Fruit fly (Drosophila melanogaster): ENCODE data around the gene CG3061.

CG3061 gene

DNA sequence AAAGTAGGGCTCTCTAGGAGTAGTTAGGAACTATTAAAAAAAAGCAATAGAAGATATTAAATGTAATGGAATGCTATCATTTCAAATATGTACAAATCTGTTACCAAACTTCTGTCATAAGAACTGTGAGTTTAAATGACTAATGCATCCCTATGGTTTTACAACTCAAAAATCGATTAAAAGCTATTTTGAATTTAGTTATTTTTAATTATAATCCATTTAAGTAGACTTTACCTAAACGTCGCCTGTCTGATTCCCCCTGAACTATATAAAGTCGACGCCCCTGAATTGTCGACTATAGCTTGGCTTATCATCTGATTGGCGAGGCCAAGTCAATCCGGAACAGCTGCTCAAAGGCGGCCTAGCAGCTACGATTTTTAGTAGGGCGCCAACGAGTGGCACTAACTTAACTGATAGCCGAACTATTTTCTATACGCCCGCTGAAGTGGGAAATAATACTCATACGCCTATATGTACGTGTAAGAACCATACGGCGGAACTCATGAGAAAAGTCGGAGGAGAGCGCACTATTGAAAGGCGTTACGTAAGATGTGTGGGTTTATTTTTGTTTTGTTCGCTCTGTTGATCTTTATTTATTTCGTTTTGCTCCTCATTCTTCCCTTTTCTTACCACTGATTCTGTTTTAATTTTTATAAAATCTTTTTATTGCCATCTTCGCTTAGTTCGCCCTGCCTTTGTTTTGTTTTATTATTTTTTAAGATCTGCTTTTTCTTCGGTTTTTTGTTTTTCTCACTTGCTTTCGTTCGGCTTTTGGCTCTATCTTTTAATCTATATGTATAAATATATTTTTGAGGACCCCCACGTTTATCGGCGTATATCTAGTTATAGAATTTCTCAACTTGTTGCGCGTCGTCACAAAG is 30.1 kb downstream of the CG3061 start (continued):
- peak; percentile 62 for TF ChIP-seq OdsH (GFP tag; optimal IDR thresholded peaks at IDR 0.05)
- TF ChIP-seq CG15336 (GFP tag; IDR thresholded peaks at IDR 0.05): 0 out of 2 replicates have a peak, but pooled peaks have one; percentile 19
- TF ChIP-seq dac (GFP tag; optimal IDR thresholded peaks at IDR 0.05): no peak
- peak; percentile 67 for TF ChIP-seq acj6 (GFP tag; optimal IDR thresholded peaks at IDR 0.05)
- TF ChIP-seq CG10631 (GFP tag; optimal IDR thresholded peaks at IDR 0.05): peak; percentile 60
- TF ChIP-seq CG8632 (GFP tag; optimal IDR thresholded peaks at IDR 0.05): peak; percentile 73
- TF ChIP-seq pdm3 (GFP tag; optimal IDR thresholded peaks at IDR 0.05): peak; percentile 71
- peak; percentile 60 for TF ChIP-seq topi (GFP tag; optimal IDR thresholded peaks at IDR 0.05)
- TF ChIP-seq esn (GFP tag; optimal IDR thresholded peaks at IDR 0.05): peak; percentile 51
- no peak for TF ChIP-seq vri (GFP tag; optimal IDR thresholded peaks at IDR 0.05)
- peak; percentile 46 for TF ChIP-seq Sox102F (GFP tag; optimal IDR thresholded peaks at IDR 0.05)
- TF ChIP-seq Eip78C (GFP tag): peak; percentile 93
- TF ChIP-seq dsx (GFP tag; optimal IDR thresholded peaks at IDR 0.05; ENCODE audit: poor library complexity, severe bottlenecking): peak; percentile 45
- peak; percentile 48 for TF ChIP-seq cyc (GFP tag; optimal IDR thresholded peaks at IDR 0.05)
- peak; percentile 76 for TF ChIP-seq spab (GFP tag; optimal IDR thresholded peaks at IDR 0.05)
- peak; percentile 61 for TF ChIP-seq CG31627 (GFP tag; optimal IDR thresholded peaks at IDR 0.05)
- TF ChIP-seq CG11902 (GFP tag; optimal IDR thresholded peaks at IDR 0.05): peak; percentile 71
- TF ChIP-seq Hr38 (GFP tag; optimal IDR thresholded peaks at IDR 0.05): no peak
- peak; percentile 90 for TF ChIP-seq fd59A (GFP tag; optimal IDR thresholded peaks at IDR 0.05)
- peak; percentile 52 for TF ChIP-seq Smox (GFP tag; optimal IDR thresholded peaks at IDR 0.05)
- TF ChIP-seq Blimp-1 (GFP tag; optimal IDR thresholded peaks at IDR 0.05): peak; percentile 17
- peak; percentile 25 for TF ChIP-seq CG7368 (GFP tag; optimal IDR thresholded peaks at IDR 0.05)
- no peak for TF ChIP-seq CG6854 (GFP tag; optimal IDR thresholded peaks at IDR 0.05)

DNA sequence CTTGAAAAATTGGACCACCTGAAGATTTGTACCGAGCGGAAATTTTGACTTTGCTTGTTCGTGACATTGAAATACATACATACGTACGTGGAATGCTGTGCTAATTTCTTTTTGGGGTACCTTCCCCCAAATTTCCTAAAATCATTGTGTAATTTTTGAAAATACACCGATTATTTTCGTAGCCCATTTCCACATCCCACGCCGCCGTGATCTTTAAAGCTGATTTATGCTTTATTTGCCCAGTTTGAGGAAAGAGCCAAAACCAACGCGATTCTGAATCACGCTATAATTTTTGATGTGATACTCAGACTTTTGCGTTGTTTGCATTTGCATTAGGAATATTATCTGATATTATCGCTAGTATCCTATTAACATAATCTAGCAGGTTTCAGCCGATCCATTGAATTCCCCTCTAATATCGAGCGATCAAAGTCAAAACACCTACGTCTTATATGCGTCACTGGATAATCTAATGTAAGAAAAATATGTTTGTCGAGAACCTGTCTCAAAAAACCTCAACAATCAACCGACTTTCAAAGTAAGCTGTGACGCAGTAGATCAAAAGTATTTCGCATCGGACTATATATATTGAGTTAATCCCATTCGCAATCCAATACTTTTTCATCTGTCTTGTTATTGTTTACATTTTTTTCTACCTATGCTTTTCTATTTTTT is 30.8 kb downstream of the CG3061 start:
- TF ChIP-seq CG4318 (GFP tag; optimal IDR thresholded peaks at IDR 0.05) (no peak), topi (GFP tag; optimal IDR thresholded peaks at IDR 0.05) (no peak), Hr4 (GFP tag; optimal IDR thresholded peaks at IDR 0.05) (no peak), OdsH (GFP tag; optimal IDR thresholded peaks at IDR 0.05) (no peak), achi (GFP tag; optimal IDR thresholded peaks at IDR 0.05) (no peak), CG34406 (GFP tag; optimal IDR thresholded peaks at IDR 0.05) (no peak), CG11762 (GFP tag; optimal IDR thresholded peaks at IDR 0.05; ENCODE audit: insufficient read depth) (no peak)

DNA sequence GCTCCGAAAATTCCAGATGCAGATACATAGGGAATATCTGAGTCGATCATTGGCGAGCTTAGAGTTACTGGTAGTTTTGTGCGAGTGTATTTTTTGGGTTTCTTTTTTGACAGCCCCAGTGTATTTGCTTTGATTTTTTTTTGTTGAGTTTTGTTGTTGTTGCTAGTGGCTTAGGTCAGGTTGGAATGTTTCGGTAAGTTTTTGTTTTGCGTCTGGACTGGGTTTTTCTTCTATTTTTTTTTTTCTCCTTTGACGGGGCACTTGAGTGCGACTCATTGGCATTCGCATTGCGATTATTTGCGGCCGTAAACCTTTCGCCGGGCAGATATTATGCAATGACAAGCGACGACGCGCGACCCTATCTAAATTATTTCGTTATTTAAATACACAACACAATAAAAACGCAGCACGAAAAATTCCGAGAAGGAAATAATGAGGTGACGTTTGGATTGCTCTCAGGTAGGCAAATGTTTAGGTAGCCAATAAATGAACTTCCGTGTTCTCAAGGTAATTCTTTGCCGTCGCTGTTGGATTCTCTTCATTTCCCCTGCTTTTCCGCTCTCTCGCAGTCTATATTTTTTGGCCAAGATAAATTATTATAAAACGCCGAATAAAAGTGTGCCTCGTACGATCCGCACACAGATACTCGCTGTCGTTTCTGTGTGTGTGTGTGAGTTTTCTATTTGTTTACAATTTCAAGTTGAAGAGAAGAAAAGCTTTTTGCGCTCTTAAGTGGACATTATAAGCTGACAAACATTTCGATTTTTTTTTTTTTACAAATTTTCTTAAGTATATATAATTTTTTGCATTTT is 32.2 kb downstream of the CG3061 start:
- peak; percentile 14 for TF ChIP-seq Eip78C (GFP tag)
- no peak for TF ChIP-seq CG3032 (tag; optimal IDR thresholded peaks at IDR 0.05)
- TF ChIP-seq dsx (GFP tag; optimal IDR thresholded peaks at IDR 0.05; ENCODE audit: poor library complexity, severe bottlenecking): no peak
- TF ChIP-seq svp (GFP tag): peak; percentile 53
- peak; percentile 20 for TF ChIP-seq fkh (GFP tag; optimal IDR thresholded peaks at IDR 0.05)
- no peak for TF ChIP-seq CG6163 (GFP tag; IDR thresholded peaks at IDR 0.05)
- no peak for TF ChIP-seq CG3919 (GFP tag; optimal IDR thresholded peaks at IDR 0.05)
- TF ChIP-seq CG6808 (GFP tag; optimal IDR thresholded peaks at IDR 0.05): no peak
- peak; percentile 59 for TF ChIP-seq vri (GFP tag; optimal IDR thresholded peaks at IDR 0.05)
